Fruit fly (Drosophila melanogaster): ENCODE results near the gene CG42233.

Gene CG42233

dm6 chr3R:31805228-31805738 is at the start of gene CG42233, which contains the start of gene CG1971 (continued):
- TF ChIP-seq Dfd (GFP tag; optimal IDR thresholded peaks at IDR 0.05) (no peak), CG7963 (GFP tag; IDR thresholded peaks at IDR 0.05; ENCODE audit: partially characterized antibody) (0 out of 3 replicates have a peak, but pooled peaks have one; percentile 10), CG1233 (GFP tag; optimal IDR thresholded peaks at IDR 0.05) (peak; percentile 13), lov (optimal IDR thresholded peaks at IDR 0.05) (no peak), lov (GFP tag; IDR thresholded peaks at IDR 0.05) (no peak), az2 (GFP tag; optimal IDR thresholded peaks at IDR 0.05) (peak; percentile 41), Hsf (GFP tag; optimal IDR thresholded peaks at IDR 0.05) (peak; percentile 46), pb (GFP tag; optimal IDR thresholded peaks at IDR 0.05) (no peak), insv (GFP tag; optimal IDR thresholded peaks at IDR 0.05) (no peak), zfh1 (GFP tag; IDR thresholded peaks at IDR 0.05) (0 out of 3 replicates have a peak, but pooled peaks have one; percentile 29), Max (GFP tag; optimal IDR thresholded peaks at IDR 0.05) (no peak), prd (optimal IDR thresholded peaks at IDR 0.05) (no peak), prd (GFP tag; IDR thresholded peaks at IDR 0.05) (peak; percentile 31; the same call in 1 of the 3 replicates), CG12744 (GFP tag; optimal IDR thresholded peaks at IDR 0.05) (no peak), CG10366 (GFP tag; IDR thresholded peaks at IDR 0.05) (no peak), CG3995 (GFP tag; optimal IDR thresholded peaks at IDR 0.05) (peak; percentile 87), mirr (GFP tag; optimal IDR thresholded peaks at IDR 0.05) (no peak), Xrp1 (GFP tag; IDR thresholded peaks at IDR 0.05) (peak; percentile 42; the same call in 1 of the 2 replicates), Hr3 (GFP tag; optimal IDR thresholded peaks at IDR 0.05) (peak; percentile 5), Xbp1 (GFP tag; optimal IDR thresholded peaks at IDR 0.05) (peak; percentile 24), Gsc (GFP tag; IDR thresholded peaks at IDR 0.05) (no peak), CG18476 (GFP tag; optimal IDR thresholded peaks at IDR 0.05) (no peak), Poxn (GFP tag; IDR thresholded peaks at IDR 0.05) (no peak), Ets65A (GFP tag) (peak; percentile 26), bigmax (GFP tag; optimal IDR thresholded peaks at IDR 0.05) (no peak), Doc3 (GFP tag; IDR thresholded peaks at IDR 0.05; ENCODE audit: partially characterized antibody) (0 out of 3 replicates have a peak, but pooled peaks have one; percentile 21), CG4328 (GFP tag; optimal IDR thresholded peaks at IDR 0.05) (no peak), Pdp1 (GFP tag; optimal IDR thresholded peaks at IDR 0.05) (peak in 1 of 2 experiments; percentile 28), Oli (tag; optimal IDR thresholded peaks at IDR 0.05) (peak; percentile 27), CG14667 (GFP tag; IDR thresholded peaks at IDR 0.05) (no peak), da (GFP tag; optimal IDR thresholded peaks at IDR 0.05) (no peak), chn (GFP tag; optimal IDR thresholded peaks at IDR 0.05) (peak; percentile 32), CG3281 (GFP tag; optimal IDR thresholded peaks at IDR 0.05) (no peak), CG1602 (GFP tag; optimal IDR thresholded peaks at IDR 0.05) (no peak), Antp (GFP tag; optimal IDR thresholded peaks at IDR 0.05) (peak; percentile 40), Med (GFP tag) (peak; percentile 91), slou (GFP tag; optimal IDR thresholded peaks at IDR 0.05) (no peak), slbo (GFP tag; IDR thresholded peaks at IDR 0.05) (peak; percentile 58), CG10959 (GFP tag; IDR thresholded peaks at IDR 0.05) (no peak), Spps (tag; optimal IDR thresholded peaks at IDR 0.05) (no peak), gfzf (GFP tag; optimal IDR thresholded peaks at IDR 0.05) (peak; percentile 18), CG11093 (GFP tag; IDR thresholded peaks at IDR 0.05) (no peak), CG11560 (tag; IDR thresholded peaks at IDR 0.05) (no peak), dysf (GFP tag; IDR thresholded peaks at IDR 0.05) (0 out of 3 replicates have a peak, but pooled peaks have one; percentile 9), sna (GFP tag; IDR thresholded peaks at IDR 0.05; ENCODE audit: partially characterized antibody) (0 out of 2 replicates have a peak, but pooled peaks have one; percentile 39), bbx (GFP tag; IDR thresholded peaks at IDR 0.05; ENCODE audit: partially characterized antibody) (peak; percentile 30; the same call in 1 of the 2 replicates), aop (GFP tag; IDR thresholded peaks at IDR 0.05) (no peak), CG42726 (GFP tag; IDR thresholded peaks at IDR 0.05; ENCODE audit: partially characterized antibody) (peak; percentile 40; the same call in 1 of the 2 replicates), CG1832 (GFP tag; optimal IDR thresholded peaks at IDR 0.05) (no peak), CG3065 (GFP tag; optimal IDR thresholded peaks at IDR 0.05) (no peak), zf30C (GFP tag; optimal IDR thresholded peaks at IDR 0.05) (no peak)

Measured in whole organism, embryonic.